Worm (Caenorhabditis elegans): ENCODE measurements around the gene F07C6.4.

- no peak for TF ChIP-seq snpc-4 (tag; optimal IDR thresholded peaks at IDR 0.05)
- no peak for TF ChIP-seq flh-1 (GFP tag; optimal IDR thresholded peaks at IDR 0.05)
- no peak for TF ChIP-seq unc-39 (tag; optimal IDR thresholded peaks at IDR 0.05)
- no peak for TF ChIP-seq mls-2 (tag; optimal IDR thresholded peaks at IDR 0.05)
- no peak for TF ChIP-seq nhr-12 (tag; optimal IDR thresholded peaks at IDR 0.05)
- TF ChIP-seq M03D4.4 (tag; optimal IDR thresholded peaks at IDR 0.05), result no peak
Observed at ce11 chrIV:12805595-12805994, at the start of gene F07C6.4.
